Worm (Caenorhabditis elegans) whole organism, L1 larva: ENCODE data around the gene H35B03.2.

Experiments used
- alr-1 ChIP-seq: fragments of 200-800 bp; sonication (Bioruptor generic); optimal IDR thresholded peaks from 2 replicates; lab custom pipeline; 2018; ENCODE audit warnings: borderline replicate concordance, mild to moderate bottlenecking, missing genetic modification characterization, missing compliant biosample characterization
- ama-1 ChIP-seq: fragments of 150-350 bp; optimal IDR thresholded peaks from 2 replicates; lab custom pipeline; 2014
- elt-2 ChIP-seq: sonication (generic microtip); optimal IDR thresholded peaks from 2 replicates; lab custom pipeline; 2016; ENCODE audit warnings: missing genetic modification characterization, mild to moderate bottlenecking, inconsistent platforms, missing compliant biosample characterization, missing genetic modification reagents
- lin-15B ChIP-seq: fragments of 150-350 bp; sonication (generic microtip); optimal IDR thresholded peaks from 3 replicates; lab custom pipeline; 2014; ENCODE audit warnings: missing biosample characterization, missing genetic modification characterization
- lin-35 ChIP-seq, 2 experiments: fragments of 150-350 bp; optimal IDR thresholded peaks; 2 replicates each; lab custom pipeline; 2014; ENCODE audit warnings: missing biosample characterization in 2 of 2, missing genetic modification characterization in 2 of 2, missing genetic modification reagents in 2 of 2
- mab-9 ChIP-seq: fragments of 200-800 bp; sonication (Bioruptor generic); IDR thresholded peaks from 2 replicates; pipeline ENCODE4 v1.3.6; 2022; ENCODE audit warnings: missing genetic modification reagents, missing genetic modification characterization, missing compliant biosample characterization
- snpc-4 ChIP-seq: fragments of 150-350 bp; optimal IDR thresholded peaks from 2 replicates; lab custom pipeline; 2014; ENCODE audit warnings: missing biosample characterization, missing genetic modification characterization
- sox-4 ChIP-seq: sonication (generic microtip); optimal IDR thresholded peaks from 2 replicates; lab custom pipeline; 2016; ENCODE audit warnings: missing genetic modification characterization, missing compliant biosample characterization
- unc-62 ChIP-seq: fragments of 150-350 bp; optimal IDR thresholded peaks from 2 replicates; lab custom pipeline; 2014; ENCODE audit warnings: missing biosample characterization, missing genetic modification reagents, missing genetic modification characterization

ce11 chrIV:5703443-5703842, 28.0 kb downstream of the H35B03.2 start, which contains the start of the genes C55C3.73 and perm-5:
- TF ChIP-seq unc-62 (no peak), snpc-4 (tag; lab: Kevin White, UChicago) (no peak), lin-15B (tag; lab: Kevin White, UChicago) (no peak), ama-1 (no peak), lin-35 (GFP tag; optimal IDR thresholded peaks at IDR 0.05; lab: Kevin White, UChicago) (no peak), elt-2 (tag; lab: Kevin White, UChicago) (no peak), alr-1 (tag; lab: Kevin White, UChicago) (no peak), sox-4 (tag; lab: Kevin White, UChicago) (no peak), mab-9 (no peak)
